Fruit fly (Drosophila melanogaster) whole organism, embryonic: ENCODE results near the gene CG4461.
A peak's percentile ranks its signal among the peaks of the same experiment; 100 is the strongest.

Experiments used
- Aef1 ChIP-seq: fragments of 200-800 bp; sonication (Bioruptor generic); IDR thresholded peaks from 3 replicates; pipeline ENCODE4 v1.3.6; 2022; ENCODE audit warnings: missing biosample characterization, missing genetic modification characterization
- Bteb2 ChIP-seq: fragments of 200-800 bp; sonication (Bioruptor generic); optimal IDR thresholded peaks from 2 replicates; lab custom pipeline; 2016; ENCODE audit warnings: missing biosample characterization, missing genetic modification characterization
- CG12299 ChIP-seq: fragments of 200-800 bp; sonication (Bioruptor generic); optimal IDR thresholded peaks from 2 replicates; lab custom pipeline; 2018; ENCODE audit warnings: missing biosample characterization, mild to moderate bottlenecking, missing genetic modification characterization
- CG14050 ChIP-seq: fragments of 200-800 bp; sonication (Bioruptor generic); IDR thresholded peaks from 3 replicates; pipeline ENCODE4 v1.3.6; 2022; ENCODE audit warnings: missing biosample characterization, missing genetic modification characterization
- CG14441 ChIP-seq: fragments of 200-800 bp; sonication (Bioruptor generic); IDR thresholded peaks from 2 replicates; pipeline ENCODE4 v1.3.6; 2022; ENCODE audit warnings: missing biosample characterization, missing genetic modification characterization
- CG15269 ChIP-seq: fragments of 200-800 bp; sonication (Bioruptor generic); optimal IDR thresholded peaks from 2 replicates; lab custom pipeline; 2018; ENCODE audit warnings: missing biosample characterization, mild to moderate bottlenecking, missing genetic modification characterization, moderate library complexity
- CG15479 ChIP-seq: fragments of 200-800 bp; sonication (Bioruptor generic); optimal IDR thresholded peaks from 3 replicates; lab custom pipeline; 2019; ENCODE audit warnings: missing biosample characterization, mild to moderate bottlenecking, missing genetic modification characterization, moderate library complexity
- CG17359 ChIP-seq: fragments of 200-800 bp; sonication (Bioruptor generic); optimal IDR thresholded peaks from 3 replicates; lab custom pipeline; 2018; ENCODE audit warnings: missing biosample characterization, mild to moderate bottlenecking, missing genetic modification characterization, moderate library complexity
- CG17385 ChIP-seq: fragments of 200-800 bp; sonication (Bioruptor generic); optimal IDR thresholded peaks from 3 replicates; lab custom pipeline; 2018; ENCODE audit warnings: missing biosample characterization, mild to moderate bottlenecking, missing genetic modification characterization
- CG17829 ChIP-seq: fragments of 200-800 bp; optimal IDR thresholded peaks from 2 replicates; lab custom pipeline; 2019; ENCODE audit warnings: missing biosample characterization, mild to moderate bottlenecking, missing genetic modification characterization, moderate library complexity
- CG18476 ChIP-seq: fragments of 200-800 bp; sonication (Bioruptor generic); optimal IDR thresholded peaks from 2 replicates; lab custom pipeline; 2016; ENCODE audit warnings: missing biosample characterization, mild to moderate bottlenecking, missing genetic modification characterization
- CG33213 ChIP-seq: fragments of 200-800 bp; sonication (Bioruptor generic); optimal IDR thresholded peaks from 3 replicates; lab custom pipeline; 2016; ENCODE audit warnings: missing biosample characterization, missing genetic modification characterization
- CG33557 ChIP-seq: fragments of 200-800 bp; sonication (Bioruptor generic); optimal IDR thresholded peaks from 2 replicates; lab custom pipeline; 2019; ENCODE audit warnings: missing biosample characterization, mild to moderate bottlenecking, missing genetic modification characterization, moderate library complexity
- CG6765 ChIP-seq: fragments of 200-800 bp; sonication (Bioruptor generic); optimal IDR thresholded peaks from 3 replicates; lab custom pipeline; 2017; ENCODE audit warnings: missing biosample characterization, mild to moderate bottlenecking, missing genetic modification characterization
- CG6791 ChIP-seq: fragments of 200-800 bp; sonication (Bioruptor generic); IDR thresholded peaks from 3 replicates; pipeline ENCODE4 v1.3.6; 2022; ENCODE audit warnings: missing biosample characterization, missing genetic modification characterization; ENCODE audit not compliant: partially characterized antibody
- CG7786 ChIP-seq: fragments of 200-800 bp; sonication (Bioruptor generic); optimal IDR thresholded peaks from 2 replicates; lab custom pipeline; 2016; ENCODE audit warnings: missing biosample characterization, missing genetic modification characterization
- CG7928 ChIP-seq: fragments of 200-800 bp; sonication (Bioruptor generic); optimal IDR thresholded peaks from 2 replicates; lab custom pipeline; 2017; ENCODE audit warnings: missing biosample characterization, mild to moderate bottlenecking, missing genetic modification characterization
- CG7987 ChIP-seq: fragments of 200-800 bp; sonication (Bioruptor generic); optimal IDR thresholded peaks from 2 replicates; lab custom pipeline; 2018; ENCODE audit warnings: missing biosample characterization, mild to moderate bottlenecking, missing genetic modification characterization, moderate library complexity
- CG9215 ChIP-seq: fragments of 200-800 bp; sonication (Bioruptor generic); IDR thresholded peaks from 2 replicates; pipeline ENCODE4 v1.3.6; 2022; ENCODE audit warnings: missing biosample characterization, missing genetic modification characterization
- CoRest ChIP-seq: fragments of 200-800 bp; sonication (Bioruptor generic); optimal IDR thresholded peaks from 3 replicates; lab custom pipeline; 2018; ENCODE audit warnings: missing biosample characterization, mild to moderate bottlenecking, missing genetic modification characterization, moderate library complexity
- D19A ChIP-seq: fragments of 200-800 bp; optimal IDR thresholded peaks from 3 replicates; lab custom pipeline; 2019; ENCODE audit warnings: missing biosample characterization, mild to moderate bottlenecking, missing genetic modification characterization, moderate library complexity
- Deaf1 ChIP-seq: fragments of 200-800 bp; optimal IDR thresholded peaks from 3 replicates; lab custom pipeline; 2019; ENCODE audit warnings: missing biosample characterization, mild to moderate bottlenecking, missing genetic modification characterization, moderate library complexity
- E2f2 ChIP-seq: fragments of 200-800 bp; sonication (Bioruptor generic); IDR thresholded peaks from 2 replicates; pipeline ENCODE4 v1.3.6; 2022; ENCODE audit warnings: missing biosample characterization, missing genetic modification characterization
- Fer1 ChIP-seq: fragments of 200-800 bp; sonication (Bioruptor generic); optimal IDR thresholded peaks from 2 replicates; lab custom pipeline; 2017; ENCODE audit warnings: missing biosample characterization, mild to moderate bottlenecking, missing genetic modification characterization
- HmgZ ChIP-seq: fragments of 200-800 bp; sonication (Bioruptor generic); optimal IDR thresholded peaks from 2 replicates; lab custom pipeline; 2018; ENCODE audit warnings: missing biosample characterization, mild to moderate bottlenecking, missing genetic modification characterization
- Hr3 ChIP-seq: fragments of 200-800 bp; sonication (Bioruptor generic); optimal IDR thresholded peaks from 3 replicates; lab custom pipeline; 2016; ENCODE audit warnings: missing biosample characterization, missing genetic modification characterization
- Med ChIP-seq: fragments of 200-800 bp; sonication (Bioruptor generic); peaks from one replicate; lab custom pipeline; 2016; ENCODE audit warnings: missing biosample characterization, missing genetic modification characterization, mild to moderate bottlenecking, inconsistent platforms, moderate library complexity
- Pdp1 ChIP-seq, 2 experiments: fragments of 200-800 bp; sonication (Bioruptor generic); optimal IDR thresholded peaks; 3 replicates each; lab custom pipeline; 2016; ENCODE audit warnings: missing biosample characterization in 2 of 2, missing genetic modification characterization in 2 of 2, mild to moderate bottlenecking in 1 of 2, moderate library complexity in 1 of 2
- Spps ChIP-seq: fragments of 200-800 bp; sonication (Bioruptor generic); optimal IDR thresholded peaks from 2 replicates; lab custom pipeline; 2018; ENCODE audit warnings: missing biosample characterization, mild to moderate bottlenecking, missing genetic modification characterization
- ab ChIP-seq: fragments of 200-800 bp; sonication (Bioruptor generic); optimal IDR thresholded peaks from 2 replicates; lab custom pipeline; 2016; ENCODE audit warnings: missing biosample characterization, missing genetic modification characterization
- ato ChIP-seq: fragments of 200-800 bp; sonication (Bioruptor generic); IDR thresholded peaks from 2 replicates; pipeline ENCODE4 v1.3.6; 2022; ENCODE audit warnings: missing biosample characterization, missing genetic modification characterization; ENCODE audit not compliant: partially characterized antibody
- cad ChIP-seq: fragments of >200 bp; optimal IDR thresholded peaks from 2 replicates; lab custom pipeline; 2017; ENCODE audit warnings: missing biosample characterization, missing genetic modification characterization
- cato ChIP-seq: fragments of 200-800 bp; sonication (Bioruptor generic); optimal IDR thresholded peaks from 2 replicates; lab custom pipeline; 2016; ENCODE audit warnings: missing biosample characterization, missing genetic modification characterization, borderline replicate concordance
- chinmo ChIP-seq: fragments of 200-800 bp; sonication (Bioruptor generic); IDR thresholded peaks from 4 replicates; pipeline ENCODE4 v1.3.6; 2022; ENCODE audit warnings: missing biosample characterization, missing genetic modification characterization; ENCODE audit not compliant: partially characterized antibody
- chm ChIP-seq: fragments of 200-800 bp; sonication (Bioruptor generic); IDR thresholded peaks from 2 replicates; pipeline ENCODE4 v1.3.6; 2022; ENCODE audit warnings: missing biosample characterization, missing genetic modification characterization
- dmrt11E ChIP-seq: fragments of 200-800 bp; sonication (Bioruptor generic); optimal IDR thresholded peaks from 3 replicates; lab custom pipeline; 2018; ENCODE audit warnings: missing biosample characterization, mild to moderate bottlenecking, missing genetic modification characterization, moderate library complexity
- dysf ChIP-seq: fragments of 200-800 bp; sonication (Bioruptor generic); IDR thresholded peaks from 3 replicates; pipeline ENCODE4 v1.3.6; 2022; ENCODE audit warnings: missing biosample characterization, missing genetic modification characterization
- fd64A ChIP-seq: fragments of 200-800 bp; sonication (Bioruptor generic); optimal IDR thresholded peaks from 3 replicates; lab custom pipeline; 2018; ENCODE audit warnings: missing biosample characterization, mild to moderate bottlenecking, missing genetic modification characterization
- her ChIP-seq: fragments of 200-800 bp; sonication (Bioruptor generic); optimal IDR thresholded peaks from 2 replicates; lab custom pipeline; 2016; ENCODE audit warnings: missing biosample characterization, missing genetic modification characterization
- ken ChIP-seq: fragments of 200-800 bp; sonication (Bioruptor generic); IDR thresholded peaks from 3 replicates; pipeline ENCODE4 v1.3.6; 2022; ENCODE audit warnings: missing biosample characterization, missing genetic modification characterization
- knrl ChIP-seq: fragments of 200-800 bp; sonication (Bioruptor generic); IDR thresholded peaks from 3 replicates; pipeline ENCODE4 v1.3.6; 2022; ENCODE audit warnings: missing biosample characterization, missing genetic modification characterization; ENCODE audit not compliant: partially characterized antibody
- nom ChIP-seq: fragments of 200-800 bp; sonication (Bioruptor generic); optimal IDR thresholded peaks from 2 replicates; lab custom pipeline; 2017; ENCODE audit warnings: missing biosample characterization, missing genetic modification characterization, mild to moderate bottlenecking, moderate library complexity, missing genetic modification reagents
- phol ChIP-seq: fragments of 200-800 bp; sonication (Bioruptor generic); optimal IDR thresholded peaks from 3 replicates; lab custom pipeline; 2018; ENCODE audit warnings: missing biosample characterization, mild to moderate bottlenecking, missing genetic modification characterization, moderate library complexity
- pzg ChIP-seq: fragments of 200-800 bp; sonication (Bioruptor generic); optimal IDR thresholded peaks from 3 replicates; lab custom pipeline; 2018; ENCODE audit warnings: missing biosample characterization, mild to moderate bottlenecking, missing genetic modification characterization, moderate library complexity
- ranshi ChIP-seq: fragments of 200-800 bp; sonication (Bioruptor generic); IDR thresholded peaks from 2 replicates; pipeline ENCODE4 v1.3.6; 2022; ENCODE audit warnings: missing biosample characterization, missing genetic modification characterization
- sd ChIP-seq: fragments of 200-800 bp; sonication (Bioruptor generic); optimal IDR thresholded peaks from 3 replicates; lab custom pipeline; 2018; ENCODE audit warnings: missing biosample characterization, mild to moderate bottlenecking, missing genetic modification characterization, moderate library complexity
- slbo ChIP-seq: fragments of 200-800 bp; sonication (Bioruptor generic); IDR thresholded peaks from 2 replicates; pipeline ENCODE4 v1.3.6; 2022; ENCODE audit warnings: missing biosample characterization, missing genetic modification characterization
- unc-4 ChIP-seq: fragments of 200-800 bp; sonication (Bioruptor generic); IDR thresholded peaks from 2 replicates; pipeline ENCODE4 v1.3.6; 2022; ENCODE audit warnings: missing biosample characterization, missing genetic modification characterization; ENCODE audit not compliant: partially characterized antibody
- zfh2 ChIP-seq: fragments of 200-800 bp; sonication (Bioruptor generic); optimal IDR thresholded peaks from 2 replicates; lab custom pipeline; 2016; ENCODE audit warnings: missing biosample characterization, missing genetic modification characterization

Gene CG4461

DNA sequence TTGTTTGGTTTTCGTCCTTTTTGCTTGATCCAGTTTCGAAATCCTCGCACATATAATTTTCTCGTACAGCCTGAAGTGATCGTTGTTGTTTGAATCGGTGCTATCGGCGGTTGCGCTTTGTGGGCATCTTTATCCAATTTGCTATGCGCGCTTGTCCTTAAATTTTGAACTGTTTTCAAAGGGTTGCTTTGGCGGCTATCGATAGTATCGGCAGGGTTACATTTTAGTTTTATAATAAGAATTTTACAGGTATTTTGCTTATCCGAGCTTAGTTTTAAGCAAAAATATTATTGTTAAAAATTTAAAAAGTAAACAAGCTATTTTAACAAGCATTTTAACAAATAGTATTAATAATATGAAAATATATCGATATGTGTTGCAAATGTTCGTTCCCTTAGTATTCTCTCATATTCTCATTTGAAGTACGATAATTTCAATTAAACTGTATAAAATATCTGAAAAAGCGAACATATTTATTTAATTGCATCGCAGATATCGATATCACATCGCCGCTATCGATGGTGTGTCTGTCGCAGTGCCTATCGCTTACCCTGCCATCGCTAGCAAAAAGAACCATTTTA, 8.3 kb upstream of the CG4461 start, which contains the start of the genes Klp67A and CG4452 (continued):
- TF ChIP-seq CG33557 (GFP tag; lab: Kevin White, UChicago) = peak; percentile 55
- TF ChIP-seq chinmo = peak; percentile 77; the same call in 1 of the 4 replicates
- TF ChIP-seq zfh2 (GFP tag; lab: Kevin White, UChicago) = peak; percentile 25
- 0 out of 2 replicates have a peak, but pooled peaks have one; percentile 13 for TF ChIP-seq CG14441 (GFP tag; lab: Robert Waterston, UW)
- peak; percentile 75 for TF ChIP-seq ato (GFP tag; lab: Robert Waterston, UW)
- TF ChIP-seq phol (tag; lab: Kevin White, UChicago) = peak; percentile 85
- peak; percentile 50; the same call in 1 of the 2 replicates for TF ChIP-seq slbo (GFP tag; lab: Robert Waterston, UW)
- TF ChIP-seq ken (GFP tag; lab: Robert Waterston, UW) = 0 out of 3 replicates have a peak, but pooled peaks have one; percentile 5
- peak; percentile 71 for TF ChIP-seq CG17829
- peak; percentile 57 for TF ChIP-seq pzg (GFP tag; lab: Kevin White, UChicago)
- peak; percentile 16 for TF ChIP-seq Fer1 (GFP tag; lab: Kevin White, UChicago)
- 0 out of 2 replicates have a peak, but pooled peaks have one; percentile 24 for TF ChIP-seq CG9215
- TF ChIP-seq CG7786 = no peak
- peak; percentile 43 for TF ChIP-seq Hr3 (GFP tag; lab: Kevin White, UChicago)
- peak; percentile 0 for TF ChIP-seq CG15269 (tag; lab: Kevin White, UChicago)
- peak; percentile 36 for TF ChIP-seq cato
- peak; percentile 87 for TF ChIP-seq Med (GFP tag; lab: Kevin White, UChicago)
- TF ChIP-seq D19A (tag; lab: Kevin White, UChicago) = peak; percentile 3
- TF ChIP-seq unc-4 (GFP tag; lab: Robert Waterston, UW) = peak; percentile 93
- peak; percentile 15 for TF ChIP-seq Bteb2 (GFP tag; lab: Kevin White, UChicago)
- TF ChIP-seq Pdp1 (GFP tag; optimal IDR thresholded peaks at IDR 0.05; lab: Kevin White, UChicago) = peak in 1 of 2 experiments; percentile 21
- TF ChIP-seq fd64A (GFP tag; lab: Kevin White, UChicago) = no peak
- TF ChIP-seq Aef1 = no peak
- TF ChIP-seq HmgZ = peak; percentile 20
- peak; percentile 34; the same call in 2 of the 3 replicates for TF ChIP-seq dysf (GFP tag; lab: Robert Waterston, UW)
- peak; percentile 77 for TF ChIP-seq CoRest (tag; lab: Kevin White, UChicago)

DNA sequence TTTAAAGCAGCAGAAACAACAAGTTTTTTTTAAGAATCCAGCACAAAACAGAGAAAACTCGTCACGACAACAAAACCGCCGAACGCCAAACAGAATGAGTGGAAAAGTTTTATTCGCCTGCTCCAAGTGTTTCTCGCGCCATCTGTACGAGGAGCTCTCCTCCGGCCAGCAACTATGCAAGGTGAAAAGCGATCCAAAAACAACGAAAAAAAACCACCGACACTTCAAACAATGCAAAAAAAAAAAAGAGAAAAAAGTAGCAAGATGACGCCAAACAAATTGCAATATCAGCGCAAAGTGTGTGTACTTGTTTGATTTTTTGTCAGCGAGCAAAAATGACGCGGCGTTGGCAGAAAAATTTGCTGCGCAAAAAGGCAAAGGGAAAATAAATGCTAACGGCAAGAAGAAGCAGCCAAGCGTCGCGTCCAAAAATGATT, 7.8 kb upstream of the CG4461 start:
- TF ChIP-seq CG7987 (GFP tag; lab: Kevin White, UChicago) = no peak
- TF ChIP-seq Spps (tag; lab: Kevin White, UChicago) = no peak
- TF ChIP-seq CG7928 = no peak
- TF ChIP-seq CG6791 = no peak
- no peak for TF ChIP-seq her (GFP tag; lab: Kevin White, UChicago)
- TF ChIP-seq ab (GFP tag; lab: Kevin White, UChicago) = no peak
- TF ChIP-seq Fer1 (GFP tag; lab: Kevin White, UChicago) = no peak
- no peak for TF ChIP-seq ranshi (GFP tag; lab: Robert Waterston, UW)
- TF ChIP-seq knrl (GFP tag; lab: Robert Waterston, UW) = 0 out of 3 replicates have a peak, but pooled peaks have one; percentile 41
- no peak for TF ChIP-seq dmrt11E
- TF ChIP-seq CG33213 (GFP tag; lab: Kevin White, UChicago) = no peak
- TF ChIP-seq chm (GFP tag; lab: Robert Waterston, UW) = no peak
- TF ChIP-seq CG6765 (GFP tag; lab: Kevin White, UChicago) = no peak
- no peak for TF ChIP-seq CG18476
- 0 out of 3 replicates have a peak, but pooled peaks have one; percentile 1 for TF ChIP-seq CG14050 (GFP tag; lab: Robert Waterston, UW)
- no peak for TF ChIP-seq CG17359 (tag; lab: Kevin White, UChicago)
- TF ChIP-seq E2f2 (GFP tag; lab: Robert Waterston, UW) = no peak
- TF ChIP-seq nom = peak; percentile 90
- no peak for TF ChIP-seq CG12299 (tag; lab: Kevin White, UChicago)
- TF ChIP-seq sd (tag; lab: Kevin White, UChicago) = no peak
- TF ChIP-seq cad = no peak
- TF ChIP-seq CG17385 (GFP tag; lab: Kevin White, UChicago) = peak; percentile 87
- TF ChIP-seq Deaf1 (tag; lab: Kevin White, UChicago) = no peak
- no peak for TF ChIP-seq CG15479 (GFP tag; lab: Kevin White, UChicago)
